Worm (Caenorhabditis elegans) whole organism, L4 larva: ENCODE measurements around the gene W02H5.2.

ENCODE experiments used
- D1046.2 ChIP-seq: fragments of 200-800 bp; sonication (Bioruptor generic); IDR thresholded peaks from 2 replicates; pipeline ENCODE4 v1.3.6; 2022; ENCODE audit warnings: missing genetic modification characterization, missing compliant biosample characterization
- F37D6.2 ChIP-seq: sonication (generic microtip); optimal IDR thresholded peaks from 2 replicates; lab custom pipeline; 2016; ENCODE audit warnings: mild to moderate bottlenecking, missing genetic modification characterization, missing compliant biosample characterization
- F49E8.2 ChIP-seq: sonication (generic microtip); optimal IDR thresholded peaks from 2 replicates; lab custom pipeline; 2016; ENCODE audit warnings: missing compliant biosample characterization, mild to moderate bottlenecking, missing genetic modification characterization, borderline replicate concordance
- R02D3.7 ChIP-seq: fragments of 150-350 bp; sonication (generic microtip); optimal IDR thresholded peaks from 3 replicates; lab custom pipeline; 2014; ENCODE audit warnings: missing biosample characterization, missing genetic modification characterization
- T20F7.1 ChIP-seq: fragments of 200-800 bp; sonication (Bioruptor generic); optimal IDR thresholded peaks from 2 replicates; lab custom pipeline; 2018; ENCODE audit warnings: mild to moderate bottlenecking, missing genetic modification characterization, missing compliant biosample characterization
- T26A8.4 ChIP-seq: fragments of 200-800 bp; sonication (Bioruptor generic); IDR thresholded peaks from 2 replicates; pipeline ENCODE4 v1.3.6; 2022; ENCODE audit warnings: missing genetic modification characterization, missing compliant biosample characterization
- Y75B8A.6 ChIP-seq: fragments of 200-800 bp; sonication (Bioruptor generic); IDR thresholded peaks from 2 replicates; pipeline ENCODE4 v1.3.6; 2022; ENCODE audit warnings: missing genetic modification reagents, missing genetic modification characterization, missing compliant biosample characterization
- ZK337.2 ChIP-seq: fragments of 200-800 bp; sonication (Bioruptor generic); IDR thresholded peaks from 2 replicates; pipeline ENCODE4 v1.3.6; 2022; ENCODE audit warnings: missing genetic modification reagents, missing genetic modification characterization, missing compliant biosample characterization
- ama-1 ChIP-seq: fragments of 150-350 bp; optimal IDR thresholded peaks from 2 replicates; lab custom pipeline; 2014; ENCODE audit warnings: inconsistent platforms, mixed read lengths
- arid-1 ChIP-seq: fragments of 200-800 bp; sonication (Bioruptor generic); conservative IDR thresholded peaks from 2 replicates; pipeline ENCODE4 v1.3.6; 2022; ENCODE audit warnings: missing genetic modification reagents, missing genetic modification characterization, missing compliant biosample characterization
- ceh-28 ChIP-seq: fragments of 150-350 bp; optimal IDR thresholded peaks from 2 replicates; lab custom pipeline; 2014; ENCODE audit warnings: missing biosample characterization, missing genetic modification reagents, missing genetic modification characterization
- ceh-44 ChIP-seq: fragments of 200-800 bp; sonication (Bioruptor generic); IDR thresholded peaks from 2 replicates; pipeline ENCODE4 v1.3.6; 2022; ENCODE audit warnings: missing genetic modification reagents, missing genetic modification characterization, missing compliant biosample characterization
- ceh-82 ChIP-seq: sonication (generic microtip); optimal IDR thresholded peaks from 2 replicates; lab custom pipeline; 2017; ENCODE audit warnings: missing biosample characterization, missing genetic modification characterization
- daf-16 ChIP-seq, 3 experiments: sonication (generic microtip); optimal IDR thresholded peaks; 2 replicates each; lab custom pipeline; 2016 to 2017; ENCODE audit warnings: missing genetic modification characterization in 3 of 3, missing genetic modification reagents in 3 of 3, mild to moderate bottlenecking in 2 of 3, missing compliant biosample characterization in 2 of 3, missing biosample characterization in 1 of 3, moderate library complexity in 1 of 3
- dmd-6 ChIP-seq: fragments of 200-800 bp; sonication (Bioruptor generic); IDR thresholded peaks from 2 replicates; pipeline ENCODE4 v1.3.6; 2022; ENCODE audit warnings: missing genetic modification reagents, missing genetic modification characterization, missing compliant biosample characterization
- dmd-8 ChIP-seq: fragments of 200-800 bp; sonication (Bioruptor generic); IDR thresholded peaks from 2 replicates; pipeline ENCODE4 v1.3.6; 2022; ENCODE audit warnings: missing genetic modification characterization, missing compliant biosample characterization
- dpl-1 ChIP-seq: fragments of 150-350 bp; optimal IDR thresholded peaks from 2 replicates; lab custom pipeline; 2014; ENCODE audit warnings: missing biosample characterization, missing genetic modification reagents, missing genetic modification characterization
- dve-1 ChIP-seq: sonication (generic microtip); optimal IDR thresholded peaks from 2 replicates; lab custom pipeline; 2017; ENCODE audit warnings: antibody characterized with exemption, mild to moderate bottlenecking, missing genetic modification characterization, missing compliant biosample characterization; ENCODE audit not compliant: insufficient read depth
- fkh-10 ChIP-seq: fragments of 150-350 bp; optimal IDR thresholded peaks from 2 replicates; lab custom pipeline; 2014; ENCODE audit warnings: missing biosample characterization, missing genetic modification reagents, missing genetic modification characterization
- hif-1 ChIP-seq, 2 experiments: sonication (generic microtip); optimal IDR thresholded peaks; 2 replicates each; lab custom pipeline; 2016 to 2017; ENCODE audit warnings: missing compliant biosample characterization in 2 of 2, missing genetic modification characterization in 2 of 2, missing genetic modification reagents in 2 of 2, missing genotype in 2 of 2, mild to moderate bottlenecking in 1 of 2
- hlh-11 ChIP-seq: fragments of 200-800 bp; sonication (Bioruptor generic); optimal IDR thresholded peaks from 2 replicates; lab custom pipeline; 2018; ENCODE audit warnings: mild to moderate bottlenecking, missing genetic modification characterization, missing compliant biosample characterization
- hlh-30 ChIP-seq: sonication (generic microtip); optimal IDR thresholded peaks from 2 replicates; lab custom pipeline; 2017; ENCODE audit warnings: antibody characterized with exemption, mild to moderate bottlenecking, missing genetic modification characterization, missing compliant biosample characterization; ENCODE audit not compliant: insufficient read depth
- hmg-1.1 ChIP-seq: fragments of 200-800 bp; sonication (Bioruptor generic); IDR thresholded peaks from 2 replicates; pipeline ENCODE4 v1.3.6; 2022; ENCODE audit warnings: missing genetic modification reagents, missing genetic modification characterization, missing compliant biosample characterization
- jun-1 ChIP-seq: fragments of 150-350 bp; optimal IDR thresholded peaks from 2 replicates; lab custom pipeline; 2014; ENCODE audit warnings: missing biosample characterization, missing genetic modification reagents, missing genetic modification characterization
- lim-7 ChIP-seq: fragments of 200-800 bp; sonication (Bioruptor generic); IDR thresholded peaks from 2 replicates; pipeline ENCODE4 v1.3.6; 2022; ENCODE audit warnings: missing genetic modification characterization, missing compliant biosample characterization
- lin-38 ChIP-seq: fragments of 200-800 bp; sonication (Bioruptor generic); IDR thresholded peaks from 2 replicates; pipeline ENCODE4 v1.3.6; 2022; ENCODE audit warnings: missing genetic modification reagents, missing genetic modification characterization, missing compliant biosample characterization
- lsy-2 ChIP-seq, 2 experiments: fragments of 150-350 bp in 1 of 2; sonication (generic microtip) in 1 of 2; optimal IDR thresholded peaks; 2 replicates each; lab custom pipeline; 2014 to 2017; ENCODE audit warnings: missing biosample characterization in 2 of 2, missing genetic modification characterization in 2 of 2
- madf-5 ChIP-seq, 2 experiments: fragments of 200-800 bp; sonication (Bioruptor generic); IDR thresholded peaks; 2 replicates each; pipeline ENCODE4 v1.3.6; 2022; ENCODE audit warnings: missing compliant biosample characterization in 2 of 2, missing genetic modification characterization in 2 of 2
- mdl-1 ChIP-seq, 2 experiments: fragments of 150-350 bp in 1 of 2; sonication (generic microtip) in 1 of 2; optimal IDR thresholded peaks; 2 replicates each; lab custom pipeline; 2014 to 2017; ENCODE audit warnings: missing biosample characterization in 2 of 2, missing genetic modification characterization in 2 of 2
- mep-1 ChIP-seq: fragments of 150-350 bp; sonication (generic microtip); optimal IDR thresholded peaks from 3 replicates; lab custom pipeline; 2014; ENCODE audit warnings: missing biosample characterization, missing genetic modification characterization
- mes-2 ChIP-seq: sonication (generic microtip); optimal IDR thresholded peaks from 2 replicates; lab custom pipeline; 2016; ENCODE audit warnings: missing genotype, mild to moderate bottlenecking, missing genetic modification characterization, missing compliant biosample characterization; ENCODE audit not compliant: poor library complexity, severe bottlenecking
- mxl-2 ChIP-seq: fragments of 200-800 bp; sonication (Bioruptor generic); conservative IDR thresholded peaks from 2 replicates; pipeline ENCODE4 v1.3.6; 2022; ENCODE audit warnings: missing genetic modification reagents, missing genetic modification characterization, missing compliant biosample characterization
- mxl-3 ChIP-seq: fragments of 200-800 bp; sonication (Bioruptor generic); optimal IDR thresholded peaks from 2 replicates; lab custom pipeline; 2018; ENCODE audit warnings: mild to moderate bottlenecking, missing genetic modification characterization, missing compliant biosample characterization
- nhr-10 ChIP-seq: fragments of 150-350 bp; optimal IDR thresholded peaks from 2 replicates; lab custom pipeline; 2014; ENCODE audit warnings: missing biosample characterization, missing genetic modification characterization
- nhr-25 ChIP-seq: sonication (generic microtip); optimal IDR thresholded peaks from 2 replicates; lab custom pipeline; 2017; ENCODE audit warnings: missing genetic modification characterization, mild to moderate bottlenecking, missing compliant biosample characterization, antibody characterized with exemption, moderate library complexity, borderline replicate concordance; ENCODE audit not compliant: insufficient read depth
- nhr-28 ChIP-seq: fragments of 150-350 bp; optimal IDR thresholded peaks from 2 replicates; lab custom pipeline; 2014; ENCODE audit warnings: missing biosample characterization, missing genetic modification characterization
- nhr-42 ChIP-seq: fragments of 200-800 bp; sonication (Bioruptor generic); IDR thresholded peaks from 2 replicates; pipeline ENCODE4 v1.3.6; 2022; ENCODE audit warnings: missing genetic modification characterization, missing compliant biosample characterization
- nhr-76 ChIP-seq: fragments of 150-350 bp; optimal IDR thresholded peaks from 2 replicates; lab custom pipeline; 2014; ENCODE audit warnings: missing biosample characterization, missing genetic modification characterization
- nhr-77 ChIP-seq: fragments of 150-350 bp; optimal IDR thresholded peaks from 2 replicates; lab custom pipeline; 2014; ENCODE audit warnings: missing biosample characterization, missing genetic modification characterization
- pha-4 ChIP-seq, 2 experiments: fragments of 150-350 bp in 1 of 2; fragments of 200-800 bp in 1 of 2; sonication (Bioruptor generic) in 1 of 2; IDR thresholded peaks in 1 of 2; optimal IDR thresholded peaks in 1 of 2; 2 replicates each; pipeline versions ENCODE4 v1.3.6 to Lab custom; 2014 to 2022; ENCODE audit warnings: missing genetic modification characterization in 2 of 2, missing genetic modification reagents in 2 of 2, missing biosample characterization in 1 of 2, missing compliant biosample characterization in 1 of 2
- rbr-2 ChIP-seq: sonication (generic microtip); optimal IDR thresholded peaks from 2 replicates; lab custom pipeline; 2016; ENCODE audit warnings: missing genotype, missing genetic modification characterization, missing compliant biosample characterization
- set-16 ChIP-seq: fragments of 200-800 bp; sonication (Bioruptor generic); IDR thresholded peaks from 2 replicates; pipeline ENCODE4 v1.3.6; 2022; ENCODE audit warnings: missing genetic modification reagents, missing genetic modification characterization, missing compliant biosample characterization
- unc-130 ChIP-seq: sonication (generic microtip); optimal IDR thresholded peaks from 2 replicates; lab custom pipeline; 2016; ENCODE audit warnings: missing genetic modification reagents, missing genetic modification characterization, missing compliant biosample characterization
- unc-39 ChIP-seq: sonication (generic microtip); optimal IDR thresholded peaks from 2 replicates; lab custom pipeline; 2017; ENCODE audit warnings: missing biosample characterization, missing genetic modification characterization
- zag-1 ChIP-seq: fragments of 150-350 bp; optimal IDR thresholded peaks from 2 replicates; lab custom pipeline; 2014; ENCODE audit warnings: missing biosample characterization, missing genetic modification characterization
- zip-2 ChIP-seq: fragments of 150-350 bp; optimal IDR thresholded peaks from 2 replicates; lab custom pipeline; 2014; ENCODE audit warnings: missing biosample characterization, missing genetic modification characterization
- ztf-11 ChIP-seq: fragments of 150-350 bp; optimal IDR thresholded peaks from 2 replicates; lab custom pipeline; 2014; ENCODE audit warnings: missing biosample characterization, missing genetic modification characterization
- ztf-7 ChIP-seq: fragments of 150-350 bp; optimal IDR thresholded peaks from 2 replicates; lab custom pipeline; 2014; ENCODE audit warnings: missing biosample characterization, missing genetic modification characterization

The W02H5.2 gene

DNA sequence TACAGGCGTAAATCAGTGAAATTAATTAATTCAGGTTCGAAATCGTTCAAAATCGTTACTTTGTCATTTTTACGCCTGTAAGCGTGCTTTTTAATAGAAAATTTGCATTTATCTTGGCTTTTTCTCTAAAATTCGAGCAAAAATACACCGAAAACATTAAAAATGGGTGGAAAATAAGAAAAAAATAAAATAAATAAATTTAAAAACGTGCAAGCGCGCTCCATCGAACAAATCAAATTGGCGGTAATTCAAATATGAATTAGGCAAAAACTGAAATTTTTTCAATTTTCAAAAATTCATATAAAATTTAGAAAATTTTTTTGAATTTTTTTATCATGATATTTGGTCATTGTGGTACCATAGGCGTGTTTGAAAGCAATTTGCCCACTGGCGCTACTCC, 52.6 kb downstream of the W02H5.2 start:
- peak; percentile 60 for TF ChIP-seq lin-38

DNA sequence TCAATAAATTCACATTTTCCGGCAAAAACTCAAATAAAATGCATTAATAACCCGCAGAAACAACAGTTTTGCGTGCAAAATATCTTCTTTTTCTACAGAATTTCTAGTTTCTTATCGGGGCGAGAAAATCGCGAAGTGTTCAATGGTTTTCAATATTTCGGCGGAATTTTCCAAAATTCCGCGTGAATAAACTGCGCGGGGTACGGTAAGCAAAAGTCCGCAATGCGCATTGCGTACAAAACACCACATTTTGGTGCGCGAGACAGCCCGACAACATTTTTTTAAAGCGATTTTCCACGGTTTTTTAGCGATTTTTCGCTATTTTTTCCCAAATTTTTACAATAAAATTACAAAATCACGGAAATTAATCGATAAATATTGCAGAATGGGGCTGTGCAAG, 55.3 kb downstream of the W02H5.2 start, which contains the start of gene Y45G12B.2:
Gene Y45G12B.2 (plus strand): TSS at position 383 of the 400 bp plus-strand sequence.
- no peak for TF ChIP-seq nhr-76 (tag; lab: Kevin White, UChicago)
- peak; percentile 40 for TF ChIP-seq mxl-3
- TF ChIP-seq jun-1 (tag; lab: Kevin White, UChicago) = no peak
- TF ChIP-seq D1046.2 = no peak
- peak; percentile 44 for TF ChIP-seq hlh-11
- no peak for TF ChIP-seq unc-39 (tag; lab: Kevin White, UChicago)
- 0 out of 2 replicates have a peak, but pooled peaks have one; percentile 29 for TF ChIP-seq arid-1 (GFP tag; lab: Robert Waterston, UW)
- TF ChIP-seq nhr-42 (GFP tag; lab: Robert Waterston, UW) = no peak
- no peak for TF ChIP-seq fkh-10
- peak; percentile 85 for TF ChIP-seq mes-2 (tag; lab: Kevin White, UChicago)
- no peak for TF ChIP-seq madf-5 (GFP tag; IDR thresholded peaks at IDR 0.05; lab: Robert Waterston, UW)
- peak; percentile 17 for TF ChIP-seq F49E8.2 (tag; lab: Kevin White, UChicago)
- TF ChIP-seq hif-1 (tag; optimal IDR thresholded peaks at IDR 0.05; lab: Kevin White, UChicago) = peak in 1 of 2 experiments; percentile 53
- TF ChIP-seq ztf-11 (tag; lab: Kevin White, UChicago) = no peak
- TF ChIP-seq ztf-7 (tag; lab: Kevin White, UChicago) = no peak
- TF ChIP-seq ceh-28 = no peak
- no peak for TF ChIP-seq set-16 (GFP tag; lab: Robert Waterston, UW)
- peak; percentile 31 for TF ChIP-seq rbr-2
- TF ChIP-seq R02D3.7 (tag; lab: Kevin White, UChicago) = no peak
- peak; percentile 63 for TF ChIP-seq mep-1 (tag; lab: Kevin White, UChicago)
- no peak for TF ChIP-seq ceh-82
- no peak for TF ChIP-seq nhr-25 (tag; lab: Kevin White, UChicago)
- TF ChIP-seq lim-7 = 0 out of 2 replicates have a peak, but pooled peaks have one; percentile 21
- TF ChIP-seq T26A8.4 (GFP tag; lab: Robert Waterston, UW) = no peak
- TF ChIP-seq hlh-30 (tag; lab: Kevin White, UChicago) = peak; percentile 78
- TF ChIP-seq F37D6.2 (tag; lab: Kevin White, UChicago) = no peak
- no peak for TF ChIP-seq zip-2
- peak; percentile 95 to 99 for TF ChIP-seq lsy-2 (tag; optimal IDR thresholded peaks at IDR 0.05; lab: Kevin White, UChicago)
- no peak for TF ChIP-seq mxl-2 (GFP tag; lab: Robert Waterston, UW)
- TF ChIP-seq dpl-1 (GFP tag; lab: Kevin White, UChicago) = peak; percentile 72
- peak in 1 of 2 experiments; percentile 57 for TF ChIP-seq mdl-1 (tag; optimal IDR thresholded peaks at IDR 0.05; lab: Kevin White, UChicago)
- TF ChIP-seq T20F7.1 (GFP tag; lab: Kevin White, UChicago) = no peak
- TF ChIP-seq dmd-8 (GFP tag; lab: Robert Waterston, UW) = no peak
- no peak for TF ChIP-seq daf-16 (GFP tag; optimal IDR thresholded peaks at IDR 0.05; lab: Kevin White, UChicago)
- TF ChIP-seq daf-16 (tag; optimal IDR thresholded peaks at IDR 0.05; lab: Kevin White, UChicago) = peak; percentile 30
- no peak for TF ChIP-seq Y75B8A.6 (GFP tag; lab: Robert Waterston, UW)
- TF ChIP-seq pha-4 (GFP tag; IDR thresholded peaks at IDR 0.05; lab: Robert Waterston, UW) = no peak
- TF ChIP-seq pha-4 (tag; optimal IDR thresholded peaks at IDR 0.05; lab: Kevin White, UChicago) = no peak
- TF ChIP-seq nhr-10 (tag; lab: Kevin White, UChicago) = no peak
- TF ChIP-seq ama-1 (lab: Kevin White, UChicago) = peak; percentile 55
- TF ChIP-seq nhr-28 (tag; lab: Kevin White, UChicago) = peak; percentile 71
- TF ChIP-seq dve-1 = peak; percentile 54
- peak; percentile 11 for TF ChIP-seq unc-130
- TF ChIP-seq ZK337.2 (GFP tag; lab: Robert Waterston, UW) = no peak
- TF ChIP-seq hmg-1.1 (GFP tag; lab: Robert Waterston, UW) = peak; percentile 64; the same call in 1 of the 2 replicates
- TF ChIP-seq dmd-6 (GFP tag; lab: Robert Waterston, UW) = 0 out of 2 replicates have a peak, but pooled peaks have one; percentile 17
- peak; percentile 80 for TF ChIP-seq lin-38
- TF ChIP-seq nhr-77 (tag; lab: Kevin White, UChicago) = peak; percentile 72
- TF ChIP-seq ceh-44 (GFP tag; lab: Robert Waterston, UW) = no peak
- no peak for TF ChIP-seq zag-1
- TF ChIP-seq, all 104 proteins: peak for 22
